Worm (Caenorhabditis elegans) whole organism, dauer: ENCODE data around the gene Y75B8A.7.

Source experiments
- unc-62 ChIP-seq: sonication (generic microtip); optimal IDR thresholded peaks from 2 replicates; lab custom pipeline; 2017; ENCODE audit warnings: missing biosample characterization, missing genetic modification reagents, missing genetic modification characterization

Gene Y75B8A.7

ce11 chrIII:12152599-12152998, at the start of gene Y75B8A.7:
Y75B8A.7 (plus strand) TSS chrIII:12152899.
- TF ChIP-seq unc-62: no peak

DNA sequence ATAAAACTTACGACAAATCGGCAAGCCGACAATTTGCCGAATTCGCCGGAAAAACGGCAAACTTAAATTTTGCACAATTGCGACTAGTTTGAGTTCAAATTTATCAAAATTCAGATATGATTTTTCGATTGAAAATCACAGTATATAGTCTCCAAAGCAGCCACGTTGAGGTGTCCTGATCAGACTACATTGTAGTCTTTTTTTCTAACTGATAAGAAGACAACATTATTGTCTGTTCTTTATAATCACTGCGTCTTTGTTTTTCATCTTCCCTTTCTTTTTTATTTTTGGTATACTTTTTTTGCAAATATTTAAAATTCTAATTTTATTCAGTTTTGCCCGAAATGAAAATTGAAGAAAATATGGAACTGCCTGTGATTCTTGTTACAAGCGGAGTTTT, 45.3 kb upstream of the Y75B8A.7 start, which contains the start of the genes cest-12 and lonp-2:
Gene cest-12, minus strand, starts transcription at position 101 of the 400 bp plus-strand sequence.
Gene lonp-2, plus strand, starts transcription at position 334 of the 400 bp plus-strand sequence.
- TF ChIP-seq unc-62: no peak

ce11 chrIII:12118381-12118780, 34.3 kb upstream of the Y75B8A.7 start, which contains the start of gene lron-12:
lron-12 (minus strand) TSS chrIII:12118481.
- TF ChIP-seq unc-62: no peak

DNA sequence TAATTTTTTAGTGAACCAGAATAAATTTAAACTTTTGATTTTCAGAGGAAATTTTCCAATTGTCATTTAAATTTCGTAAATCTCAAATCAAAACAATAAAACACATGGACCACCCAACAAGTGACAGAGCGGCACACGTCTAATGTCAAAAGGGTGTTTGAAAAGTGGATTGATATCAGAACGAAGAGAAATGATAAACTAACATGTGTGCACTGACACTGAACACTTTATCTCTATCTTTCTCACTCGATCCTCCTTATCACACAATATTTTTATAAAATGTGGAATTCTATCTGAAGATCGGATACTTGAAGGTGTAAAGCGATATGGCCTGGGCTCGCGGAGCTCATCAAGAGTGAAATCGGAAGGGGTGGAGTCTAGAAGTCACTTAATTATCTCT, 33.1 kb upstream of the Y75B8A.7 start:
- no peak for TF ChIP-seq unc-62

- no peak for TF ChIP-seq unc-62
Observed at ce11 chrIII:12121177-12121576, 31.5 kb upstream of the Y75B8A.7 start.

DNA sequence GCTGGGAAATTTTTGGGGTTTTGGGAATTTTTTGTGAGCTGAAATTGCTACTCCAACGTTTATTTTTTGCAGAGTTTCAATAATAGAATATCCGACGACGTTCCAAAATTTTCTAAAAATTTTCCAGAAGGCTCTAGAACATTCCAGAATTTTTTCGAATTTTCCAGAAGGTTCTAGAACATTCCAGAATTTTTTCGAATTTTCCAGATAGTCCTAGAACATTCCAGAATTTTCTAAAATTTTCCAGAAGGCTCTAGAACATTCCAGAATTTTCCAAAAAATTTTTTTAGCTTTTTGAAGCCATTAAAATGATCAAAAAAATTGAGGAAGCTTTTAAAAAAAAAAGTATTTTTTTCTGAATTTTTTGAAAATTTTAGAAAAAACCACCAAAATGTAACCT, 29.3 kb upstream of the Y75B8A.7 start:
- TF ChIP-seq unc-62: no peak

DNA sequence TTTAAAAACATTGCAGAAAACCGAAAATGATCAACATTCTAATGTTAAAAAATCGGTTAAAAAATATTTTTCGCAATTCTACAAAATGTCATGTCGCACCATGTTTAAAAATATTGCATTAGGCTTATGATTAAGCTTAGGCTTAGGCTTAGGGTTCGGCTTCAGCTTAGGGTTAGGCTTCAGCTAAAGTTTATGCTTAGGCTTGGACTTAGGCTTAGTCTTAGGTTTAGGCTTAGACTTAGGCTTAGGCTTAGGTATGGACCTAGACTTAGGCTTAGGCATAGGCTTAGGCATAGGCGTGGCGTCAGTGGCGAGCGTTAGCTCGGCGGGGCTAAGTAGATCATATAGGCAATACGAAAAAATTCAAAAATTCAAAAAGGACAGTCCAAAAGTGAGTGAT, 28.3 kb upstream of the Y75B8A.7 start:
- TF ChIP-seq unc-62: no peak

DNA sequence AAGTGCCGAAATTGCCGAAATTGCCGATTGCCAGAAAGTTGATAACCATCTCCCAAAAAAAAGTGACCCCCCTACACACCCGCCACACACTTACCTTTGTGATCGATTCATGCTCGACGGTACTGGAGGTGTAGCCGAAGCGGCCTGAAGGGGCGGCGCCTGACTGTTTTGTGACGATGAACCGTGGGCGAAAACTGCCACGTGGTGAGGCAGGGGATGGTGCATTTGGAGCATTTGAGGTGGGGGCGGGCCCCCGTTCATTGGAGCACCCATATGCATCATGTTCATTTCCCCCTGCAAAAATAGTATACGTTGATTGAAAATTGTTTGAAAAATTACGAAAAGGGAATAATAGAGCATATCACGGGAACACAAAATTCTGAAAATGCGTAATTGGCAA, 22.6 kb upstream of the Y75B8A.7 start, which contains the start of gene Y75B8A.6:
Gene Y75B8A.6, minus strand, starts transcription at position 292 of the 400 bp plus-strand sequence.
- no peak for TF ChIP-seq unc-62

ce11 chrIII:12130769-12131168, 21.9 kb upstream of the Y75B8A.7 start:
- TF ChIP-seq unc-62: no peak

DNA sequence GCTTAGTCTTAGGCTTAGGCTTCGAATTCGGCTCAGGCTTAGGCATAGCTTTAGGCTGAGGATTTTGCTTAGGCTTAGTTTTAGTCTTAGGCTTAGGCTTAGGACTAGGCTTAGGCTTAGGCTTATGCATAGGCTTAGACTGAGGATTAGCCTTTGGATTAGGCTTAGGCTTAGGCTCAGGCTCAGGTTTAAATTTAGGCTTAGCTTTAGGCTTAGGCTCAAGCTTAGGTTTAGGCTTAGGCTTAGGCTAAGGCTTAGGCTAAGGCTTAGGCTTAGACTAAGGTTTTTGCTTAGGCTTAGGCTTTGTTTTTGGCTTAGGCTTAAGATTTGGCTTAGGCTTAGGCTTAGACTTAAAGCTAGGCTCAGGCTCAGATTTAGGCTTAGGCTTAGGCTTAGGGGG, 20.9 kb upstream of the Y75B8A.7 start:
- no peak for TF ChIP-seq unc-62

- no peak for TF ChIP-seq unc-62
Observed at ce11 chrIII:12133121-12133520, 19.6 kb upstream of the Y75B8A.7 start.

- no peak for TF ChIP-seq unc-62
Observed at ce11 chrIII:12135580-12135979, 17.1 kb upstream of the Y75B8A.7 start.

DNA sequence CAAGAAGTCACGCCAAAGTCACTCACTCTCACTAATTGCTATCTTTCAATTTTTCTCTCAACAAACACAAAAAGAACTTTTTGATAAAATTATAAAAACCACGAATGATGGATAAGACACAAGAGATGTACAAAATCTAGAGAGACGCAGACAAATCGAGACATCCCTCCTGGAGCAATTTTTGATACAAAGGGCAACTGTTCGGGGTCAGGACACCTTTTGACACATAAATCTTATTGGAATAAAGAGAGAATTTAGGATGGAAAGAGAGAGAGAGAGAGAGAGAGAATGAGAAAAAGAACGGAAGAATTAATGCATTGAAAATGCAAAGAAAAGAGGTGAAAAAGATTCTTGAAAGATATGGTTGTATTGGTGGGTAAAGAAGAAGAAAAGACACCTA, 15.6 kb upstream of the Y75B8A.7 start:
- TF ChIP-seq unc-62: no peak

DNA sequence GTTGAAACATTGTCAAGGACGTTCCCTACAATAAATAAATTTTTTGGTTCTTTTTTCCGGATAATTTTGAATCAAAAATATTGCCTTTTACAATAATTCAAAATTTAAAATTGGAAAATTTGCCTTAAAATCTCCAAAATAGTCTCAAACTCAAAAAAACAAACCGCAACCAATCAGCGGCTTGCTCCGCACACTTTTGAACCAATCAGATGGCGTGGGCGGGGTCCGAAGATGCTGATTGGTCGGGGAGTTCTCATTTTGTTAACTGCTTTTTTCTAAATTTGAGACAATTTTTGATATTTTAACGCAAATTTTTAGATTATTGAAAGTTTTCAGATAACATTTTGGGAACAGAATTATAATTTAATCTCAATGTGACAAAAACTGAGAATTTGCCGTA, 15.2 kb upstream of the Y75B8A.7 start:
- TF ChIP-seq unc-62: no peak

DNA sequence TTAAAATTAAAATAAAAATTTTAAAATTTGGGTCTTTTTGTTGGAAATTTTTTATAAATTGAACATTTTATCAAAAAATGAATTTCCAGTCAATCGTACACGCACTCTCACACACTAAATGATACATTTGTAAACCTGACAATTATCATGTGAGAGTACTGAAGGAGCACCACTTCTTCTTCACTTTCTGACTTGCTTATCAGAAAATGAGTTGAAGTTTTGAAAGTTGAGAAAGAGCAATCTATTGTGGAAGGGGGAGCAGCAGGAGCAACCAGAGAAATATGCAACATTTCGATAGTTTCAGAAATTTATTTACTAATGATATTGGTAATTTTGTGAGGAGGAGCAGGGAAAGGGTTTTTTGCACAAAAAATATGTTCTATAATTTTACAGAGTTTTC, 14.5 kb upstream of the Y75B8A.7 start:
- TF ChIP-seq unc-62: no peak

- TF ChIP-seq unc-62: no peak
Observed at ce11 chrIII:12139471-12139870, 13.2 kb upstream of the Y75B8A.7 start.

- TF ChIP-seq unc-62: no peak
Observed at ce11 chrIII:12142419-12143107, 10.1 kb upstream of the Y75B8A.7 start.

- TF ChIP-seq unc-62: no peak
Observed at ce11 chrIII:12143792-12144191, 8.9 kb upstream of the Y75B8A.7 start.

- no peak for TF ChIP-seq unc-62
Observed at ce11 chrIII:12149958-12150357, 2.7 kb upstream of the Y75B8A.7 start.
